Fruit fly (Drosophila melanogaster): ENCODE measurements around the gene salt.
A peak's percentile ranks its signal among the peaks of the same experiment; 100 is the strongest.

DNA sequence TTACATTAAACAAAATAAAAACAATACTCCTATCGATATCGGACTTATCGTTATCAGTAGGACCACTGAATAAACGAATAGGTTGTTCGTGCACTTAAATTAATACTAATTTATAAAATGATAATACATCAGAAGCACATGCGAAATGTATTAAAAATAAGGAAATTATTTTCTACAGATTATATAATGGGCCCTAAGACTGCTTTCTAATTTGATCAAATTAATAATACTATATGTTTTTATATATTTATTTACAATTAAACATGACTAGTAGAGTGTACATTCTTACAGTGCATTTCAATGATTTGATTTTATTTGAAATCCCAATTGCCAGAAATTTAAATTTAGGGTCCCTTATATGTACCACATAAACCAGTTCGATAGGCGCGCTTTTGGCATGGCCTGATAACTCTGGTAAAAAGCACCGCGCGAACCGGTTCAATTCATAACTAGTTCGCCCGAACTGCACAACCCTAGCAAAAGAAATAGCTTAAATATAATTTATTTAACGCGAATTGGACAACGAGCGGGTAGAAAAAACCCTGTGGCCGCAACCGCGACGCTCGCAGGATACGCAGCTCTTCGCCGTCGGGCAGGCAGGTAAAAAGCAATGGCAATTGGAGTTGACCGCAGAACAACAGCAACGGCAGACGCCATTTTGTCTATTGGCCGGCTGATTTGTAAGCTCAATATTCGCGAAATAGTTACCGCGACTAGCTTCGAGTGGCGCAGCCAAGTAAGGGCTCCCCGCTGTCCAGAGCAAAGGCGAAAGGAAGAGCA is 22.3 kb upstream of the salt start, which contains the start of the genes CG2126 and faf:
- no peak for TF ChIP-seq Sry-β (GFP tag; optimal IDR thresholded peaks at IDR 0.05)
- TF ChIP-seq CG33557 (GFP tag; optimal IDR thresholded peaks at IDR 0.05), result peak; percentile 59
- TF ChIP-seq seq (GFP tag; IDR thresholded peaks at IDR 0.05), result peak; percentile 58
- TF ChIP-seq Dad (GFP tag; optimal IDR thresholded peaks at IDR 0.05), result peak; percentile 5
- peak; percentile 29 for TF ChIP-seq salm (tag; optimal IDR thresholded peaks at IDR 0.05)
- TF ChIP-seq CG34376 (GFP tag; optimal IDR thresholded peaks at IDR 0.05), result peak; percentile 22
- TF ChIP-seq Abd-B (GFP tag; optimal IDR thresholded peaks at IDR 0.05), result peak; percentile 81

All from whole organism, embryonic.